Fruit fly (Drosophila melanogaster) whole organism, embryonic: ENCODE results near the gene msn.
A peak's percentile ranks its signal among the peaks of the same experiment; 100 is the strongest.

Experiments
- Adf1 ChIP-seq: fragments of 200-800 bp; sonication (Bioruptor generic); IDR thresholded peaks from 2 replicates; pipeline ENCODE4 v1.3.6; 2022; ENCODE audit warnings: missing biosample characterization, missing genetic modification characterization
- Asciz ChIP-seq: fragments of 200-800 bp; sonication (Bioruptor generic); optimal IDR thresholded peaks from 2 replicates; lab custom pipeline; 2017; ENCODE audit warnings: missing biosample characterization, mild to moderate bottlenecking, missing genetic modification characterization, missing genetic modification reagents
- Atf-2 ChIP-seq: fragments of 200-800 bp; sonication (Bioruptor generic); optimal IDR thresholded peaks from 2 replicates; lab custom pipeline; 2016; ENCODE audit warnings: missing biosample characterization, missing genetic modification characterization
- CG12659 ChIP-seq: fragments of 200-800 bp; sonication (Bioruptor generic); optimal IDR thresholded peaks from 3 replicates; lab custom pipeline; 2017; ENCODE audit warnings: mild to moderate bottlenecking, missing biosample characterization, missing genetic modification reagents, missing genetic modification characterization
- CG12769 ChIP-seq: fragments of 200-800 bp; sonication (Bioruptor generic); optimal IDR thresholded peaks from 2 replicates; lab custom pipeline; 2019; ENCODE audit warnings: missing biosample characterization, mild to moderate bottlenecking, missing genetic modification characterization, moderate library complexity
- CG13424 ChIP-seq: fragments of 200-800 bp; sonication (Bioruptor generic); optimal IDR thresholded peaks from 2 replicates; lab custom pipeline; 2019; ENCODE audit warnings: missing biosample characterization, mild to moderate bottlenecking, missing genetic modification characterization, moderate library complexity
- CG13894 ChIP-seq: fragments of 200-800 bp; sonication (Bioruptor generic); optimal IDR thresholded peaks from 3 replicates; lab custom pipeline; 2018; ENCODE audit warnings: missing biosample characterization, mild to moderate bottlenecking, missing genetic modification characterization, moderate library complexity
- CG15269 ChIP-seq: fragments of 200-800 bp; sonication (Bioruptor generic); optimal IDR thresholded peaks from 2 replicates; lab custom pipeline; 2018; ENCODE audit warnings: missing biosample characterization, mild to moderate bottlenecking, missing genetic modification characterization, moderate library complexity
- CG16863 ChIP-seq: fragments of 200-800 bp; sonication (Bioruptor generic); optimal IDR thresholded peaks from 3 replicates; lab custom pipeline; 2016; ENCODE audit warnings: missing biosample characterization, missing genetic modification characterization
- CG2116 ChIP-seq: fragments of 200-800 bp; sonication (Bioruptor generic); optimal IDR thresholded peaks from 3 replicates; lab custom pipeline; 2018; ENCODE audit warnings: missing biosample characterization, mild to moderate bottlenecking, missing genetic modification characterization
- CG2678 ChIP-seq: fragments of 200-800 bp; sonication (Bioruptor generic); optimal IDR thresholded peaks from 3 replicates; lab custom pipeline; 2019; ENCODE audit warnings: missing biosample characterization, mild to moderate bottlenecking, missing genetic modification characterization, moderate library complexity
- CG3726 ChIP-seq: fragments of 200-800 bp; sonication (Bioruptor generic); IDR thresholded peaks from 3 replicates; pipeline ENCODE4, ENCODE4 v1.3.6; 2022; ENCODE audit warnings: missing biosample characterization, missing genetic modification characterization
- CG4328 ChIP-seq: fragments of 200-800 bp; sonication (Bioruptor generic); optimal IDR thresholded peaks from 3 replicates; lab custom pipeline; 2017; ENCODE audit warnings: missing biosample characterization, missing genetic modification reagents, missing genetic modification characterization
- CG4424 ChIP-seq: fragments of 200-800 bp; sonication (Bioruptor generic); optimal IDR thresholded peaks from 3 replicates; lab custom pipeline; 2016; ENCODE audit warnings: missing biosample characterization, missing genetic modification characterization
- CG5180 ChIP-seq: fragments of 200-800 bp; sonication (Bioruptor generic); optimal IDR thresholded peaks from 3 replicates; lab custom pipeline; 2017; ENCODE audit warnings: missing biosample characterization, missing genetic modification characterization, mild to moderate bottlenecking, moderate library complexity, missing genetic modification reagents
- CG6813 ChIP-seq: fragments of 200-800 bp; sonication (Bioruptor generic); optimal IDR thresholded peaks from 2 replicates; lab custom pipeline; 2017; ENCODE audit warnings: missing biosample characterization, missing genetic modification characterization, mild to moderate bottlenecking, moderate library complexity, missing genetic modification reagents
- CG7745 ChIP-seq: fragments of 200-800 bp; sonication (Bioruptor generic); optimal IDR thresholded peaks from 2 replicates; lab custom pipeline; 2018; ENCODE audit warnings: missing biosample characterization, mild to moderate bottlenecking, missing genetic modification characterization, moderate library complexity
- CG8281 ChIP-seq: fragments of 200-800 bp; sonication (Bioruptor generic); optimal IDR thresholded peaks from 2 replicates; lab custom pipeline; 2018; ENCODE audit warnings: missing biosample characterization, mild to moderate bottlenecking, missing genetic modification characterization, moderate library complexity
- CG8388 ChIP-seq: fragments of 200-800 bp; sonication (Bioruptor generic); optimal IDR thresholded peaks from 2 replicates; lab custom pipeline; 2019; ENCODE audit warnings: missing biosample characterization, mild to moderate bottlenecking, missing genetic modification characterization, moderate library complexity
- CG8944 ChIP-seq: fragments of 200-800 bp; sonication (Bioruptor generic); optimal IDR thresholded peaks from 3 replicates; lab custom pipeline; 2016; ENCODE audit warnings: missing biosample characterization, missing genetic modification characterization
- CG9215 ChIP-seq: fragments of 200-800 bp; sonication (Bioruptor generic); IDR thresholded peaks from 2 replicates; pipeline ENCODE4 v1.3.6; 2022; ENCODE audit warnings: missing biosample characterization, missing genetic modification characterization
- CG9817 ChIP-seq: fragments of 200-800 bp; sonication (Bioruptor generic); optimal IDR thresholded peaks from 2 replicates; lab custom pipeline; 2018; ENCODE audit warnings: missing biosample characterization, mild to moderate bottlenecking, missing genetic modification characterization, moderate library complexity
- CG9876 ChIP-seq: fragments of 200-800 bp; sonication (Bioruptor generic); optimal IDR thresholded peaks from 2 replicates; lab custom pipeline; 2016; ENCODE audit warnings: missing biosample characterization, missing genetic modification characterization
- Dll ChIP-seq: fragments of 200-800 bp; sonication (Bioruptor generic); IDR thresholded peaks from 4 replicates; pipeline ENCODE4 v1.3.6; 2022; ENCODE audit warnings: missing biosample characterization, missing genetic modification characterization; ENCODE audit not compliant: partially characterized antibody
- Fer1 ChIP-seq: fragments of 200-800 bp; sonication (Bioruptor generic); optimal IDR thresholded peaks from 2 replicates; lab custom pipeline; 2017; ENCODE audit warnings: missing biosample characterization, mild to moderate bottlenecking, missing genetic modification characterization
- HHEX ChIP-seq: fragments of 200-800 bp; sonication (Bioruptor generic); optimal IDR thresholded peaks from 3 replicates; lab custom pipeline; 2017; ENCODE audit warnings: missing biosample characterization, mild to moderate bottlenecking, missing genetic modification characterization, missing genetic modification reagents
- Hsf ChIP-seq: fragments of 200-800 bp; sonication (Bioruptor generic); optimal IDR thresholded peaks from 3 replicates; lab custom pipeline; 2016; ENCODE audit warnings: missing biosample characterization, missing genetic modification characterization
- Mrtf ChIP-seq: fragments of 200-800 bp; sonication (Bioruptor generic); IDR thresholded peaks from 3 replicates; pipeline ENCODE4 v1.3.6; 2022; ENCODE audit warnings: missing biosample characterization, missing genetic modification characterization
- Nf-YA ChIP-seq: fragments of 200-800 bp; sonication (Bioruptor generic); IDR thresholded peaks from 2 replicates; pipeline ENCODE4 v1.3.6; 2022; ENCODE audit warnings: missing biosample characterization, missing genetic modification characterization
- Rx ChIP-seq: fragments of 200-800 bp; sonication (Bioruptor generic); IDR thresholded peaks from 2 replicates; pipeline ENCODE4 v1.3.6; 2022; ENCODE audit warnings: missing biosample characterization, missing genetic modification characterization
- Six4 ChIP-seq: fragments of 200-800 bp; sonication (Bioruptor generic); optimal IDR thresholded peaks from 2 replicates; lab custom pipeline; 2016; ENCODE audit warnings: missing biosample characterization, missing genetic modification characterization
- Spps ChIP-seq: fragments of 200-800 bp; sonication (Bioruptor generic); optimal IDR thresholded peaks from 2 replicates; lab custom pipeline; 2018; ENCODE audit warnings: missing biosample characterization, mild to moderate bottlenecking, missing genetic modification characterization
- Sry-δ ChIP-seq: fragments of 200-800 bp; sonication (Bioruptor generic); optimal IDR thresholded peaks from 2 replicates; lab custom pipeline; 2016; ENCODE audit warnings: missing biosample characterization, missing genetic modification characterization
- Taf1 ChIP-seq: fragments of 200-800 bp; sonication (Bioruptor generic); IDR thresholded peaks from 2 replicates; pipeline ENCODE4 v1.3.6; 2022; ENCODE audit warnings: missing biosample characterization, missing genetic modification characterization
- YL-1 ChIP-seq: fragments of 200-800 bp; sonication (Bioruptor generic); optimal IDR thresholded peaks from 3 replicates; lab custom pipeline; 2017; ENCODE audit warnings: missing biosample characterization, mild to moderate bottlenecking, missing genetic modification characterization
- bowl ChIP-seq: fragments of 200-800 bp; sonication (Bioruptor generic); IDR thresholded peaks from 2 replicates; pipeline ENCODE4 v1.3.6; 2022; ENCODE audit warnings: missing biosample characterization, missing genetic modification characterization
- ci ChIP-seq: fragments of 200-800 bp; sonication (Bioruptor generic); IDR thresholded peaks from 3 replicates; pipeline ENCODE4 v1.3.6; 2022; ENCODE audit warnings: missing biosample characterization, missing genetic modification characterization
- croc ChIP-seq: fragments of 200-800 bp; sonication (Bioruptor generic); conservative IDR thresholded peaks from 3 replicates; pipeline ENCODE4 v1.3.6; 2022; ENCODE audit warnings: missing biosample characterization, missing genetic modification characterization
- dmrt11E ChIP-seq: fragments of 200-800 bp; sonication (Bioruptor generic); optimal IDR thresholded peaks from 3 replicates; lab custom pipeline; 2018; ENCODE audit warnings: missing biosample characterization, mild to moderate bottlenecking, missing genetic modification characterization, moderate library complexity
- hb ChIP-seq: fragments of 200-800 bp; sonication (Bioruptor generic); IDR thresholded peaks from 3 replicates; pipeline ENCODE4 v1.3.6; 2022; ENCODE audit warnings: missing biosample characterization, missing genetic modification characterization; ENCODE audit not compliant: partially characterized antibody
- luna ChIP-seq: fragments of 200-800 bp; sonication (Bioruptor generic); optimal IDR thresholded peaks from 2 replicates; lab custom pipeline; 2016; ENCODE audit warnings: missing biosample characterization, missing genetic modification characterization
- org-1 ChIP-seq: fragments of 200-800 bp; sonication (Bioruptor generic); optimal IDR thresholded peaks from 2 replicates; lab custom pipeline; 2017; ENCODE audit warnings: missing biosample characterization, missing genetic modification characterization
- pum ChIP-seq: fragments of 200-800 bp; sonication (Bioruptor generic); optimal IDR thresholded peaks from 2 replicates; lab custom pipeline; 2016; ENCODE audit warnings: missing biosample characterization, missing genetic modification characterization
- sisA ChIP-seq: fragments of 200-800 bp; sonication (Bioruptor generic); IDR thresholded peaks from 2 replicates; pipeline ENCODE4 v1.3.6; 2022; ENCODE audit warnings: missing biosample characterization, missing genetic modification characterization
- stwl ChIP-seq: fragments of 200-800 bp; sonication (Bioruptor generic); optimal IDR thresholded peaks from 3 replicates; lab custom pipeline; 2018; ENCODE audit warnings: missing biosample characterization, mild to moderate bottlenecking, missing genetic modification characterization, moderate library complexity
- trem ChIP-seq: fragments of 200-800 bp; optimal IDR thresholded peaks from 3 replicates; lab custom pipeline; 2019; ENCODE audit warnings: missing biosample characterization, mild to moderate bottlenecking, missing genetic modification characterization, moderate library complexity
- usp ChIP-seq: fragments of >200 bp; optimal IDR thresholded peaks from 2 replicates; lab custom pipeline; 2017; ENCODE audit warnings: missing biosample characterization, missing genetic modification characterization
- zfh1 ChIP-seq: fragments of 200-800 bp; sonication (Bioruptor generic); IDR thresholded peaks from 3 replicates; pipeline ENCODE4 v1.3.6; 2022; ENCODE audit warnings: missing biosample characterization, missing genetic modification characterization

The msn gene

DNA sequence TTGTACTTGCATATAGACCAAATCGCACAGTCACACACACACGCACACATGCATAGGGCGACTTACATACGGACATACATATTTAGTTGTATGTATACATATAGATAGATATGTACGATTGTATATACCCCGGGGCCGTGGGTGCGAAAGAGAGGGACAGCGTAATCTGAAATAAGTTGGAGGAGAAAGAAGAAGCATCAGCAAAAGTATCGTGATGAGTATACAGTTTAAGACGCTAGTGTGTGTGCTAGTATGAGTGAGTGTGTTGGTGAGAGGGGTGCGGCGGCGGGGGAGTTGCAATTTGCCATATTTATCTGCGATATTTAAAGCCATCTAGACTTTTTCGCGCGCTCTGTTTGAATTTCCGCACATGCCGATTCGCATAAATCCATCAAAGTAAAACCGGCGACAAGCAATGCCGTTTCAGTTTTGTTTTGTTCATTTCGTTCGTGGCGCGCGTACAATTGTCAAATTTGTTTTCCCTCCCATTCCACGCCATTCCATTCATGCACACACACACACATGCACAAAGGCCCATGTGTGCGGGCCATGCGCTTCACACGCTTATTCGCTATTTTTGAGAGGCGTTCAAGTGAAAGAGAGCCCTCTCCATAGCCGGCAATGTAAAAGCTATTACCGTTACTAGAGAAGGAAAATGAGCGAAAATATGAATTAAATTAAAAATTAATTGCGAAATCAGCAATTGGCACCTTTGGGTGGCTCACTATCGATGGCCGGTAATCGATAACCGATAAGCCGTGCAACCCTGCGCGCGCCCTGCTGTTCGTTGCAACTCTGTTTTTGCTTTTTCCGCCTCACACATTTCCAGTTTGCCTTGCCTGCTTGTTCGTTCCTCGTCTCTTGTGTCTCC is 48.8 kb upstream of the msn start (continued):
- peak; percentile 68 for TF ChIP-seq CG2678 (tag; lab: Kevin White, UChicago)
- TF ChIP-seq CG5180 = peak; percentile 80
- peak; percentile 83 for TF ChIP-seq Hsf (GFP tag; lab: Kevin White, UChicago)
- peak; percentile 75 for TF ChIP-seq CG12769
- no peak; the same call in 1 of the 2 replicates for TF ChIP-seq bowl (GFP tag; lab: Robert Waterston, UW)
- no peak for TF ChIP-seq CG3726
- peak; percentile 41 for TF ChIP-seq CG9876 (GFP tag; lab: Kevin White, UChicago)
- TF ChIP-seq Nf-YA (GFP tag; lab: Robert Waterston, UW) = peak; percentile 19; the same call in 1 of the 2 replicates
- TF ChIP-seq CG2116 = peak; percentile 100
- peak; percentile 39 for TF ChIP-seq CG9215
- TF ChIP-seq usp (GFP tag; lab: Kevin White, UChicago) = no peak
- TF ChIP-seq org-1 (GFP tag; lab: Kevin White, UChicago) = peak; percentile 69
- TF ChIP-seq luna (GFP tag; lab: Kevin White, UChicago) = peak; percentile 62
- TF ChIP-seq CG6813 (GFP tag; lab: Kevin White, UChicago) = peak; percentile 87
- TF ChIP-seq Dll = peak; percentile 72; the same call in 2 of the 4 replicates
- TF ChIP-seq Sry-δ (GFP tag; lab: Kevin White, UChicago) = peak; percentile 86
- peak; percentile 74 for TF ChIP-seq Asciz (GFP tag; lab: Kevin White, UChicago)
- peak; percentile 77 for TF ChIP-seq trem
- peak; percentile 54 for TF ChIP-seq Atf-2 (GFP tag; lab: Kevin White, UChicago)
- TF ChIP-seq CG13424 = peak; percentile 59
- TF ChIP-seq Rx (GFP tag; lab: Robert Waterston, UW) = peak; percentile 74
- TF ChIP-seq zfh1 (GFP tag; lab: Robert Waterston, UW) = peak; percentile 86
- TF ChIP-seq croc (GFP tag; lab: Robert Waterston, UW) = 0 out of 3 replicates have a peak, but pooled peaks have one; percentile 19
- peak; percentile 10 for TF ChIP-seq CG8944 (GFP tag; lab: Kevin White, UChicago)
- TF ChIP-seq CG12659 (GFP tag; lab: Kevin White, UChicago) = peak; percentile 95
- peak; percentile 95 for TF ChIP-seq stwl (tag; lab: Kevin White, UChicago)
- no peak for TF ChIP-seq Mrtf
- TF ChIP-seq CG8281 (tag; lab: Kevin White, UChicago) = peak; percentile 50
- TF ChIP-seq HHEX = peak; percentile 91
- no peak; the same call in 1 of the 2 replicates for TF ChIP-seq Taf1 (GFP tag; lab: Robert Waterston, UW)
- peak; percentile 65 for TF ChIP-seq dmrt11E
- TF ChIP-seq CG16863 (GFP tag; lab: Kevin White, UChicago) = peak; percentile 72
- peak; percentile 96 for TF ChIP-seq YL-1 (GFP tag; lab: Kevin White, UChicago)
- peak; percentile 74 for TF ChIP-seq CG9817 (tag; lab: Kevin White, UChicago)
- TF ChIP-seq CG8388 (GFP tag; lab: Kevin White, UChicago) = peak; percentile 75
- TF ChIP-seq CG13894 = peak; percentile 55
- TF ChIP-seq pum = peak; percentile 47
- TF ChIP-seq Spps = peak; percentile 19
- TF ChIP-seq hb (GFP tag; lab: Robert Waterston, UW) = peak; percentile 71; the same call in 2 of the 3 replicates
- peak; percentile 74 for TF ChIP-seq CG15269
- peak; percentile 78 for TF ChIP-seq CG4424 (GFP tag; lab: Kevin White, UChicago)
- TF ChIP-seq sisA = no peak
- peak; percentile 18; the same call in 1 of the 2 replicates for TF ChIP-seq Adf1
- peak; percentile 94 for TF ChIP-seq CG4328
- TF ChIP-seq Six4 (GFP tag; lab: Kevin White, UChicago) = peak; percentile 69
- TF ChIP-seq ci (GFP tag; lab: Robert Waterston, UW) = peak; percentile 96
- TF ChIP-seq CG7745 = no peak
- TF ChIP-seq Fer1 (GFP tag; lab: Kevin White, UChicago) = peak; percentile 93
